Worm (Caenorhabditis elegans) whole organism, late embryonic: Measurements from ENCODE around the gene gst-28.
"Not testable (repeated sequence)": the region's sequence is repeated elsewhere in the genome, so short reads cannot be mapped to it uniquely, and the experiment has no call there.

ENCODE experiments used
- C08G9.2 ChIP-seq: sonication (generic microtip); optimal IDR thresholded peaks from 2 replicates; lab custom pipeline; 2016; ENCODE audit warnings: mild to moderate bottlenecking, missing genetic modification characterization, moderate library complexity, missing compliant biosample characterization
- F13H6.1 ChIP-seq: sonication (generic microtip); optimal IDR thresholded peaks from 2 replicates; lab custom pipeline; 2016; ENCODE audit warnings: missing genetic modification characterization, missing compliant biosample characterization
- K02D7.2 ChIP-seq: sonication (generic microtip); optimal IDR thresholded peaks from 2 replicates; lab custom pipeline; 2017; ENCODE audit warnings: mild to moderate bottlenecking, missing genetic modification characterization, missing compliant biosample characterization
- T23F11.4 ChIP-seq: fragments of 200-800 bp; sonication (Bioruptor generic); optimal IDR thresholded peaks from 2 replicates; lab custom pipeline; 2018; ENCODE audit warnings: mild to moderate bottlenecking, missing genetic modification characterization, missing compliant biosample characterization
- Y22D7AL.16 ChIP-seq: sonication (generic microtip); optimal IDR thresholded peaks from 2 replicates; lab custom pipeline; 2016; ENCODE audit warnings: missing genetic modification characterization, missing compliant biosample characterization
- ahr-1 ChIP-seq: sonication (generic microtip); optimal IDR thresholded peaks from 2 replicates; lab custom pipeline; 2016; ENCODE audit warnings: missing genetic modification characterization, missing compliant biosample characterization
- ama-1 ChIP-seq: fragments of 150-350 bp; optimal IDR thresholded peaks from 2 replicates; lab custom pipeline; 2014
- ceh-14 ChIP-seq: sonication (generic microtip); optimal IDR thresholded peaks from 2 replicates; lab custom pipeline; 2016; ENCODE audit warnings: missing genotype, missing genetic modification characterization, missing compliant biosample characterization
- ceh-18 ChIP-seq: sonication (generic microtip); optimal IDR thresholded peaks from 2 replicates; lab custom pipeline; 2016; ENCODE audit warnings: missing genetic modification characterization, missing compliant biosample characterization
- ceh-2 ChIP-seq: sonication (generic microtip); optimal IDR thresholded peaks from 2 replicates; lab custom pipeline; 2016; ENCODE audit warnings: missing genotype, missing genetic modification characterization, missing compliant biosample characterization
- ceh-34 ChIP-seq: sonication (generic microtip); optimal IDR thresholded peaks from 2 replicates; lab custom pipeline; 2016; ENCODE audit warnings: mild to moderate bottlenecking, missing genetic modification characterization, missing compliant biosample characterization
- ceh-45 ChIP-seq: fragments of 200-800 bp; sonication (Bioruptor generic); IDR thresholded peaks from 2 replicates; pipeline ENCODE4 v1.3.6; 2022; ENCODE audit warnings: missing genetic modification reagents, missing genetic modification characterization, missing compliant biosample characterization
- ceh-48 ChIP-seq: sonication (generic microtip); optimal IDR thresholded peaks from 2 replicates; lab custom pipeline; 2016; ENCODE audit warnings: missing genetic modification characterization, inconsistent platforms, missing compliant biosample characterization
- ceh-6 ChIP-seq: fragments of 200-800 bp; sonication (Bioruptor generic); optimal IDR thresholded peaks from 2 replicates; lab custom pipeline; 2018; ENCODE audit warnings: mild to moderate bottlenecking, missing genetic modification characterization, missing compliant biosample characterization
- ceh-9 ChIP-seq: sonication (generic microtip); optimal IDR thresholded peaks from 2 replicates; lab custom pipeline; 2016; ENCODE audit warnings: mild to moderate bottlenecking, missing genetic modification characterization, inconsistent platforms, missing compliant biosample characterization
- dmd-4 ChIP-seq: sonication (generic microtip); optimal IDR thresholded peaks from 2 replicates; lab custom pipeline; 2016; ENCODE audit warnings: borderline replicate concordance, missing genetic modification characterization, missing compliant biosample characterization
- dve-1 ChIP-seq: sonication (generic microtip); optimal IDR thresholded peaks from 2 replicates; lab custom pipeline; 2017; ENCODE audit warnings: antibody characterized with exemption, mild to moderate bottlenecking, missing genetic modification characterization, missing compliant biosample characterization
- ets-4 ChIP-seq: sonication (generic microtip); optimal IDR thresholded peaks from 2 replicates; lab custom pipeline; 2016; ENCODE audit warnings: missing genetic modification characterization, missing compliant biosample characterization
- fax-1 ChIP-seq: sonication (generic microtip); optimal IDR thresholded peaks from 2 replicates; lab custom pipeline; 2016; ENCODE audit warnings: missing genotype, missing genetic modification characterization, missing compliant biosample characterization
- fkh-10 ChIP-seq: fragments of 150-350 bp; optimal IDR thresholded peaks from 2 replicates; lab custom pipeline; 2014; ENCODE audit warnings: missing biosample characterization, missing genetic modification reagents, missing genetic modification characterization
- fkh-6 ChIP-seq: sonication (generic microtip); optimal IDR thresholded peaks from 2 replicates; lab custom pipeline; 2016; ENCODE audit warnings: missing genetic modification characterization, missing compliant biosample characterization
- hlh-13 ChIP-seq: fragments of 200-800 bp; sonication (Bioruptor generic); optimal IDR thresholded peaks from 2 replicates; lab custom pipeline; 2018; ENCODE audit warnings: mild to moderate bottlenecking, missing genetic modification characterization, missing compliant biosample characterization
- hlh-30 ChIP-seq: sonication (generic microtip); optimal IDR thresholded peaks from 2 replicates; lab custom pipeline; 2017; ENCODE audit warnings: antibody characterized with exemption, missing genetic modification characterization, missing compliant biosample characterization; ENCODE audit not compliant: insufficient read depth
- hlh-8 ChIP-seq: sonication (generic microtip); optimal IDR thresholded peaks from 2 replicates; lab custom pipeline; 2016; ENCODE audit warnings: missing genotype, missing genetic modification characterization, missing compliant biosample characterization
- lim-6 ChIP-seq: sonication (generic microtip); optimal IDR thresholded peaks from 2 replicates; lab custom pipeline; 2016; ENCODE audit warnings: missing genetic modification characterization, missing compliant biosample characterization
- madf-2 ChIP-seq: sonication (generic microtip); optimal IDR thresholded peaks from 2 replicates; lab custom pipeline; 2017; ENCODE audit warnings: missing genetic modification characterization, missing compliant biosample characterization
- nfya-1 ChIP-seq: sonication (generic microtip); optimal IDR thresholded peaks from 2 replicates; lab custom pipeline; 2017; ENCODE audit warnings: missing genetic modification characterization, mild to moderate bottlenecking, missing compliant biosample characterization, antibody characterized with exemption, moderate library complexity
- npax-4 ChIP-seq: sonication (generic microtip); optimal IDR thresholded peaks from 2 replicates; lab custom pipeline; 2016; ENCODE audit warnings: missing genetic modification characterization, missing compliant biosample characterization
- pax-1 ChIP-seq: fragments of 150-350 bp; optimal IDR thresholded peaks from 2 replicates; lab custom pipeline; 2014; ENCODE audit warnings: missing biosample characterization, missing genetic modification characterization
- pha-4 ChIP-seq: fragments of 150-350 bp; optimal IDR thresholded peaks from 2 replicates; lab custom pipeline; 2018; ENCODE audit warnings: missing biosample characterization, missing genetic modification reagents, missing genetic modification characterization
- pqm-1 ChIP-seq: sonication (generic microtip); optimal IDR thresholded peaks from 2 replicates; lab custom pipeline; 2016; ENCODE audit warnings: missing genetic modification characterization, missing compliant biosample characterization
- ref-2 ChIP-seq: sonication (generic microtip); optimal IDR thresholded peaks from 2 replicates; lab custom pipeline; 2016; ENCODE audit warnings: missing genetic modification characterization, missing compliant biosample characterization
- sox-2 ChIP-seq: fragments of 200-800 bp; sonication (Bioruptor generic); IDR thresholded peaks from 2 replicates; pipeline ENCODE4 v1.3.6; 2022; ENCODE audit warnings: missing genetic modification reagents, missing genetic modification characterization, missing compliant biosample characterization
- sox-4 ChIP-seq: sonication (generic microtip); optimal IDR thresholded peaks from 2 replicates; lab custom pipeline; 2017; ENCODE audit warnings: mild to moderate bottlenecking, missing genetic modification characterization, inconsistent platforms, missing compliant biosample characterization
- tbx-2 ChIP-seq: sonication (generic microtip); optimal IDR thresholded peaks from 2 replicates; lab custom pipeline; 2016; ENCODE audit warnings: missing genetic modification characterization, missing compliant biosample characterization
- tbx-7 ChIP-seq: sonication (generic microtip); optimal IDR thresholded peaks from 2 replicates; lab custom pipeline; 2016; ENCODE audit warnings: missing genotype, missing genetic modification characterization, missing compliant biosample characterization
- ttx-3 ChIP-seq: sonication (generic microtip); optimal IDR thresholded peaks from 2 replicates; lab custom pipeline; 2016; ENCODE audit warnings: missing genetic modification reagents, missing genetic modification characterization, missing compliant biosample characterization
- unc-42 ChIP-seq: sonication (generic microtip); optimal IDR thresholded peaks from 2 replicates; lab custom pipeline; 2016; ENCODE audit warnings: missing genotype, missing genetic modification characterization, missing compliant biosample characterization
- unc-55 ChIP-seq: sonication (generic microtip); optimal IDR thresholded peaks from 2 replicates; lab custom pipeline; 2017; ENCODE audit warnings: missing biosample characterization, missing genetic modification reagents, missing genetic modification characterization
- zip-5 ChIP-seq: sonication (generic microtip); optimal IDR thresholded peaks from 2 replicates; lab custom pipeline; 2016; ENCODE audit warnings: missing genetic modification characterization, missing compliant biosample characterization

gst-28 gene

ce11 chrII:15140881-15141280 lies 26.5 kb downstream of the gst-28 start, which contains the start of gene Y53F4B.26:
Gene Y53F4B.26, minus strand, starts transcription at chrII:15140981.
- not testable (repeated sequence) for TF ChIP-seq ceh-48, lim-6, zip-5 (tag; lab: Kevin White, UChicago)

- no peak for TF ChIP-seq ceh-18 (tag; lab: Kevin White, UChicago)
- no peak for TF ChIP-seq madf-2
- TF ChIP-seq nfya-1 (tag; lab: Kevin White, UChicago): no peak
- TF ChIP-seq npax-4: no peak
- no peak for TF ChIP-seq pax-1
- TF ChIP-seq ets-4 (tag; lab: Kevin White, UChicago): no peak
- TF ChIP-seq ama-1: no peak
- no peak for TF ChIP-seq hlh-8 (tag; lab: Kevin White, UChicago)
- no peak for TF ChIP-seq sox-2
- no peak for TF ChIP-seq ceh-14 (tag; lab: Kevin White, UChicago)
- no peak for TF ChIP-seq T23F11.4
- no peak for TF ChIP-seq pha-4 (tag; lab: Kevin White, UChicago)
- TF ChIP-seq C08G9.2: no peak
- no peak for TF ChIP-seq fax-1
- no peak for TF ChIP-seq unc-42 (tag; lab: Kevin White, UChicago)
- TF ChIP-seq, all 69 proteins: peak for 0
These were observed 31.5 kb downstream of the gst-28 start, which contains the start of gene Y53F4B.25 for ce11 chrII:15135886-15136285. Gene Y53F4B.25, plus strand, starts transcription at chrII:15136186.

ce11 chrII:15134332-15134731 lies 33.0 kb downstream of the gst-28 start, which contains the start of gene Y53F4B.24:
Gene Y53F4B.24, minus strand, starts transcription at chrII:15134432.
- no peak for TF ChIP-seq pax-1
- no peak for TF ChIP-seq ceh-48 (tag; lab: Kevin White, UChicago)
- no peak for TF ChIP-seq dmd-4 (tag; lab: Kevin White, UChicago)
- no peak for TF ChIP-seq ceh-9 (tag; lab: Kevin White, UChicago)
- TF ChIP-seq pqm-1: no peak
- TF ChIP-seq K02D7.2 (tag; lab: Kevin White, UChicago): no peak
- TF ChIP-seq fkh-10 (GFP tag; lab: Kevin White, UChicago): no peak
- no peak for TF ChIP-seq ahr-1 (tag; lab: Kevin White, UChicago)
- TF ChIP-seq fax-1: no peak
- TF ChIP-seq hlh-13 (GFP tag; lab: Kevin White, UChicago): no peak

- TF ChIP-seq ceh-2: no peak
- no peak for TF ChIP-seq ceh-6 (GFP tag; lab: Kevin White, UChicago)
- no peak for TF ChIP-seq ttx-3
- TF ChIP-seq ceh-45 (GFP tag; lab: Robert Waterston, UW): no peak
- no peak for TF ChIP-seq ref-2 (tag; lab: Kevin White, UChicago)
- no peak for TF ChIP-seq dve-1
- TF ChIP-seq ceh-48 (tag; lab: Kevin White, UChicago): no peak
- TF ChIP-seq hlh-30 (tag; lab: Kevin White, UChicago): no peak
- no peak for TF ChIP-seq fax-1
- TF ChIP-seq F13H6.1: no peak
- no peak for TF ChIP-seq dmd-4 (tag; lab: Kevin White, UChicago)
- no peak for TF ChIP-seq tbx-7
- no peak for TF ChIP-seq fkh-6
- no peak for TF ChIP-seq nfya-1 (tag; lab: Kevin White, UChicago)
- TF ChIP-seq unc-55 (GFP tag; lab: Kevin White, UChicago): no peak
- no peak for TF ChIP-seq ceh-34
- no peak for TF ChIP-seq sox-4 (tag; lab: Kevin White, UChicago)
- TF ChIP-seq tbx-2 (tag; lab: Kevin White, UChicago): no peak
- no peak for TF ChIP-seq Y22D7AL.16 (tag; lab: Kevin White, UChicago)
- TF ChIP-seq pqm-1: no peak
These were observed 36.9 kb downstream of the gst-28 start, which contains the start of gene Y53F4B.62 for ce11 chrII:15130512-15130911. Gene Y53F4B.62, minus strand, starts transcription at chrII:15130612.
